Worm (Caenorhabditis elegans): ENCODE measurements around the gene cnc-5.

DNA sequence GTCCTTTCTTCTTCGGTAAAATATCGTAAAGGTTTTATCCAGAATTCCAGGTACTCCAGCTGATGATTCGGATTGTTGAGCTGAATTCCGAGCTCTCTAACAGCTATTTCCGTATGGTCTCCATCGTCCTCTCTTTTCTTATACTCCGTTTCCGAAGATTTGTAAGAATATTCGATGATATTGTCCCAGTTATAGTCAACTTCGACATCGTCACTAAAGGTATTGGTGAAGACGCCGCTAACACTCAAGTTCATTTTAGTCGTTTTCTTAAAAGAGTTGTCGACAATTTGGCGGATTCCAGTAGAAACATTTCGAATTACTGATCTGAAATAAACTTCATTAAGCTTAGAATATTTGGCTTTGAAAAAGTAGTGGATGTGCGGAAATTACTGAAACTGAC lies 10.1 kb upstream of the cnc-5 start:
- TF ChIP-seq php-3 (GFP tag; IDR thresholded peaks at IDR 0.05) (no peak), lsy-2 (tag; optimal IDR thresholded peaks at IDR 0.05) (no peak), unc-130 (GFP tag; optimal IDR thresholded peaks at IDR 0.05) (no peak), lin-15B (tag; optimal IDR thresholded peaks at IDR 0.05) (no peak), snpc-1.2 (GFP tag; IDR thresholded peaks at IDR 0.05) (no peak), nhr-237 (tag; optimal IDR thresholded peaks at IDR 0.05) (no peak), hif-1 (tag; optimal IDR thresholded peaks at IDR 0.05) (no peak), zag-1 (tag; optimal IDR thresholded peaks at IDR 0.05) (no peak), ceh-82 (tag; optimal IDR thresholded peaks at IDR 0.05) (no peak), ama-1 (optimal IDR thresholded peaks at IDR 0.05) (no peak), nhr-42 (GFP tag; IDR thresholded peaks at IDR 0.05) (no peak), dpl-1 (GFP tag; optimal IDR thresholded peaks at IDR 0.05) (no peak), mxl-3 (GFP tag; optimal IDR thresholded peaks at IDR 0.05) (no peak)

All from whole organism, L4 larva.